Worm (Caenorhabditis elegans) whole organism, L2 larva: ENCODE data around the gene B0563.8.
"Not testable (repeated sequence)": the region's sequence is repeated elsewhere in the genome, so short reads cannot be mapped to it uniquely, and the experiment has no call there.

ENCODE experiments used
- C34F6.9 ChIP-seq: fragments of 150-350 bp; optimal IDR thresholded peaks from 2 replicates; lab custom pipeline; 2014; ENCODE audit warnings: missing biosample characterization, missing genetic modification characterization
- R02D3.7 ChIP-seq: fragments of 150-350 bp; optimal IDR thresholded peaks from 2 replicates; lab custom pipeline; 2014; ENCODE audit warnings: missing biosample characterization, missing genetic modification characterization
- Y55F3AM.14 ChIP-seq: fragments of 200-800 bp; sonication (Bioruptor generic); optimal IDR thresholded peaks from 2 replicates; lab custom pipeline; 2018; ENCODE audit warnings: mild to moderate bottlenecking, missing genetic modification characterization, missing compliant biosample characterization
- ZK546.5 ChIP-seq: sonication (generic microtip); optimal IDR thresholded peaks from 2 replicates; lab custom pipeline; 2017; ENCODE audit warnings: missing biosample characterization, missing genetic modification characterization
- alr-1 ChIP-seq: fragments of 150-350 bp; optimal IDR thresholded peaks from 2 replicates; lab custom pipeline; 2014; ENCODE audit warnings: missing biosample characterization, missing genetic modification characterization
- ama-1 ChIP-seq: fragments of 150-350 bp; optimal IDR thresholded peaks from 2 replicates; lab custom pipeline; 2018; ENCODE audit warnings: inconsistent platforms
- ceh-16 ChIP-seq: fragments of 150-350 bp; optimal IDR thresholded peaks from 2 replicates; lab custom pipeline; 2014; ENCODE audit warnings: missing biosample characterization, missing genetic modification characterization
- ceh-82 ChIP-seq: fragments of 150-350 bp; optimal IDR thresholded peaks from 2 replicates; lab custom pipeline; 2014; ENCODE audit warnings: missing biosample characterization, missing genetic modification characterization
- crh-2 ChIP-seq: sonication (generic microtip); optimal IDR thresholded peaks from 2 replicates; lab custom pipeline; 2017; ENCODE audit warnings: missing biosample characterization, missing genetic modification characterization
- dmd-4 ChIP-seq: sonication (generic microtip); optimal IDR thresholded peaks from 2 replicates; lab custom pipeline; 2017; ENCODE audit warnings: missing biosample characterization, missing genetic modification characterization
- elt-1 ChIP-seq: fragments of 150-350 bp; optimal IDR thresholded peaks from 2 replicates; lab custom pipeline; 2014; ENCODE audit warnings: missing biosample characterization, missing genetic modification characterization
- fos-1 ChIP-seq: fragments of 150-350 bp; optimal IDR thresholded peaks from 2 replicates; lab custom pipeline; 2014; ENCODE audit warnings: missing biosample characterization, missing genetic modification characterization
- gmeb-1 ChIP-seq: fragments of 150-350 bp; optimal IDR thresholded peaks from 2 replicates; lab custom pipeline; 2014; ENCODE audit warnings: missing biosample characterization, missing genetic modification characterization
- lin-11 ChIP-seq: fragments of 150-350 bp; sonication (generic microtip); optimal IDR thresholded peaks from 2 replicates; lab custom pipeline; 2014; ENCODE audit warnings: missing biosample characterization, missing genetic modification characterization, inconsistent platforms, mixed read lengths
- lin-13 ChIP-seq: fragments of 150-350 bp; optimal IDR thresholded peaks from 2 replicates; lab custom pipeline; 2014; ENCODE audit warnings: missing biosample characterization, missing genetic modification reagents, missing genetic modification characterization
- lin-39 ChIP-seq: fragments of 150-350 bp; optimal IDR thresholded peaks from 2 replicates; lab custom pipeline; 2014; ENCODE audit warnings: missing biosample characterization, missing genetic modification reagents, missing genetic modification characterization
- mdl-1 ChIP-seq, 2 experiments: fragments of 150-350 bp in 1 of 2; sonication (generic microtip) in 1 of 2; optimal IDR thresholded peaks; 2 replicates each; lab custom pipeline; 2017; ENCODE audit warnings: missing biosample characterization in 2 of 2, missing genetic modification characterization in 2 of 2
- nhr-10 ChIP-seq: sonication (generic microtip); optimal IDR thresholded peaks from 2 replicates; lab custom pipeline; 2017; ENCODE audit warnings: missing biosample characterization, missing genetic modification characterization
- nhr-12 ChIP-seq: fragments of 150-350 bp; optimal IDR thresholded peaks from 2 replicates; lab custom pipeline; 2014; ENCODE audit warnings: missing biosample characterization, missing genetic modification characterization
- nhr-21 ChIP-seq: fragments of 150-350 bp; optimal IDR thresholded peaks from 2 replicates; lab custom pipeline; 2014; ENCODE audit warnings: missing biosample characterization, missing genetic modification characterization
- nhr-23 ChIP-seq: fragments of 150-350 bp; optimal IDR thresholded peaks from 2 replicates; lab custom pipeline; 2014; ENCODE audit warnings: missing biosample characterization, missing genetic modification reagents, missing genetic modification characterization
- nhr-237 ChIP-seq: fragments of 150-350 bp; optimal IDR thresholded peaks from 2 replicates; lab custom pipeline; 2014; ENCODE audit warnings: missing biosample characterization, missing genetic modification characterization
- nhr-25 ChIP-seq: fragments of 150-350 bp; sonication (generic microtip); optimal IDR thresholded peaks from 3 replicates; lab custom pipeline; 2014; ENCODE audit warnings: missing biosample characterization, missing genetic modification characterization
- nhr-6 ChIP-seq: fragments of 150-350 bp; optimal IDR thresholded peaks from 2 replicates; lab custom pipeline; 2014; ENCODE audit warnings: missing biosample characterization, missing genetic modification characterization
- nhr-77 ChIP-seq: fragments of 150-350 bp; optimal IDR thresholded peaks from 2 replicates; lab custom pipeline; 2014; ENCODE audit warnings: missing biosample characterization, missing genetic modification characterization
- sem-4 ChIP-seq: fragments of 150-350 bp; optimal IDR thresholded peaks from 2 replicates; lab custom pipeline; 2014; ENCODE audit warnings: missing biosample characterization, missing genetic modification reagents, missing genetic modification characterization
- skn-1 ChIP-seq: sonication (generic microtip); optimal IDR thresholded peaks from 2 replicates; lab custom pipeline; 2017; ENCODE audit warnings: missing biosample characterization, missing genetic modification characterization
- sma-9 ChIP-seq, 2 experiments: fragments of 150-350 bp in 1 of 2; sonication (generic microtip) in 1 of 2; optimal IDR thresholded peaks; 2 replicates each; lab custom pipeline; 2014 to 2016; ENCODE audit warnings: missing genetic modification characterization in 2 of 2, mild to moderate bottlenecking in 1 of 2, missing biosample characterization in 1 of 2, missing compliant biosample characterization in 1 of 2, missing genetic modification reagents in 1 of 2, moderate library complexity in 1 of 2
- snpc-4 ChIP-seq: fragments of 150-350 bp; optimal IDR thresholded peaks from 2 replicates; lab custom pipeline; 2014; ENCODE audit warnings: missing biosample characterization, missing genetic modification characterization
- unc-39 ChIP-seq: fragments of 150-350 bp; optimal IDR thresholded peaks from 2 replicates; lab custom pipeline; 2014; ENCODE audit warnings: missing biosample characterization, missing genetic modification characterization
- zag-1 ChIP-seq: fragments of 150-350 bp; optimal IDR thresholded peaks from 2 replicates; lab custom pipeline; 2014; ENCODE audit warnings: missing biosample characterization, missing genetic modification characterization
- ztf-1 ChIP-seq: fragments of 200-800 bp; sonication (Bioruptor generic); conservative IDR thresholded peaks from 2 replicates; pipeline ENCODE4 v1.3.6; 2022; ENCODE audit warnings: missing genetic modification characterization, missing compliant biosample characterization

B0563.8 gene

ce11 chrX:9203468-9203867 is 29.2 kb upstream of the B0563.8 start, which contains the start of gene crb-3:
TSS of gene crb-3 (plus strand) at chrX:9203768.
- TF ChIP-seq ceh-16, C34F6.9, nhr-23 (tag; lab: Kevin White, UChicago): not testable (repeated sequence)

- no peak for TF ChIP-seq nhr-77 (tag; lab: Kevin White, UChicago)
- TF ChIP-seq gmeb-1 = no peak
- no peak for TF ChIP-seq ceh-82 (tag; lab: Kevin White, UChicago)
- no peak for TF ChIP-seq Y55F3AM.14 (GFP tag; lab: Kevin White, UChicago)
- TF ChIP-seq zag-1 = no peak
- no peak for TF ChIP-seq ama-1 (lab: Kevin White, UChicago)
- TF ChIP-seq dmd-4 = no peak
- no peak for TF ChIP-seq elt-1
Observed at ce11 chrX:9195375-9196098, 21.2 kb upstream of the B0563.8 start.

- TF ChIP-seq nhr-77 (tag; lab: Kevin White, UChicago) = no peak
- TF ChIP-seq alr-1 (tag; lab: Kevin White, UChicago) = no peak
- no peak for TF ChIP-seq nhr-21 (tag; lab: Kevin White, UChicago)
- no peak for TF ChIP-seq nhr-6 (tag; lab: Kevin White, UChicago)
- TF ChIP-seq ceh-82 (tag; lab: Kevin White, UChicago) = no peak
- TF ChIP-seq ztf-1 (GFP tag; lab: Robert Waterston, UW) = no peak
- TF ChIP-seq lin-13 (GFP tag; lab: Kevin White, UChicago) = no peak
- no peak for TF ChIP-seq lin-39 (tag; lab: Kevin White, UChicago)
- TF ChIP-seq Y55F3AM.14 (GFP tag; lab: Kevin White, UChicago) = no peak
- TF ChIP-seq nhr-12 (tag; lab: Kevin White, UChicago) = no peak
- no peak for TF ChIP-seq lin-11 (tag; lab: Kevin White, UChicago)
- TF ChIP-seq R02D3.7 (tag; lab: Kevin White, UChicago) = no peak
- no peak for TF ChIP-seq ZK546.5 (tag; lab: Kevin White, UChicago)
- TF ChIP-seq fos-1 (tag; lab: Kevin White, UChicago) = no peak
- TF ChIP-seq unc-39 (tag; lab: Kevin White, UChicago) = no peak
- no peak for TF ChIP-seq nhr-237 (tag; lab: Kevin White, UChicago)
- TF ChIP-seq skn-1 (tag; lab: Kevin White, UChicago) = no peak
- TF ChIP-seq sem-4 (tag; lab: Kevin White, UChicago) = no peak
- no peak for TF ChIP-seq nhr-25 (tag; lab: Kevin White, UChicago)
Observed at ce11 chrX:9194081-9194480, 19.8 kb upstream of the B0563.8 start.

ce11 chrX:9191795-9192494 is 17.6 kb upstream of the B0563.8 start, which contains the start of gene Y81B9A.1:
TSS of gene Y81B9A.1 (plus strand) at chrX:9192444.
- no peak for TF ChIP-seq mdl-1 (tag; optimal IDR thresholded peaks at IDR 0.05; lab: Kevin White, UChicago)

ce11 chrX:9183836-9184235 is 9.5 kb upstream of the B0563.8 start, which contains the start of gene Y81B9A.2:
TSS of gene Y81B9A.2 (plus strand) at chrX:9184136.
- no peak for TF ChIP-seq Y55F3AM.14 (GFP tag; lab: Kevin White, UChicago)
- TF ChIP-seq snpc-4 (tag; lab: Kevin White, UChicago) = no peak
- no peak for TF ChIP-seq zag-1
- no peak for TF ChIP-seq sem-4 (tag; lab: Kevin White, UChicago)
- TF ChIP-seq lin-39 (tag; lab: Kevin White, UChicago) = no peak
- no peak for TF ChIP-seq sma-9 (GFP tag; optimal IDR thresholded peaks at IDR 0.05; lab: Kevin White, UChicago)
- TF ChIP-seq sma-9 (tag; optimal IDR thresholded peaks at IDR 0.05; lab: Kevin White, UChicago) = no peak
- TF ChIP-seq nhr-10 (tag; lab: Kevin White, UChicago) = no peak
- no peak for TF ChIP-seq crh-2 (tag; lab: Kevin White, UChicago)
